Worm (Caenorhabditis elegans): Measurements from ENCODE around the gene pqn-67.
A peak's percentile ranks its signal among the peaks of the same experiment; 100 is the strongest.

The pqn-67 gene

DNA sequence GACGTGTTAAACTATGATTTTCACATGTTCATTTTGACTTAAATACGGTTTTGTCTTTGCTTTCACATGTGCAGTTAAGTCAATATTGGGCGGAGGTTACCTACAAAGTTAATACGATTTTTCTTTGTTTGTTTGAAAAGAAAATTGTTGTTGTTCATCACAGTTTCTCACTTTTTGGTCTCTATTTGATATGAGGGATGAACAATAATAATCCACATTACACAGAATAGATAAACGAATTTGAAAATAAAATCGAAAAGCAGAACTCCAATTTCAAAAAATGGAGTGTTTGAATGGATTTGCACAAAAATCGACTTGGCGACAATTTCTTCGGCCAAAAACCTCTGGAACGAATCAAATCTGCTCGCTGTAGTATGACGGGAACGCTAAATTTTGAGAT is 17.5 kb upstream of the pqn-67 start, which contains the start of gene ttr-29:
ttr-29 (minus strand) TSS at position 101 of the 400 bp plus-strand sequence.
- TF ChIP-seq pax-1 (tag; optimal IDR thresholded peaks at IDR 0.05) (no peak), sox-2 (GFP tag; IDR thresholded peaks at IDR 0.05) (no peak), ceh-45 (GFP tag; IDR thresholded peaks at IDR 0.05) (no peak), C38D4.7 (GFP tag; optimal IDR thresholded peaks at IDR 0.05) (no peak), unc-3 (GFP tag; conservative IDR thresholded peaks at IDR 0.05) (no peak), unc-3 (tag; optimal IDR thresholded peaks at IDR 0.05) (no peak), pag-3 (tag; optimal IDR thresholded peaks at IDR 0.05; ENCODE audit: borderline replicate concordance) (no peak), ceh-34 (tag; optimal IDR thresholded peaks at IDR 0.05) (no peak), hlh-6 (tag; optimal IDR thresholded peaks at IDR 0.05) (no peak), unc-42 (tag; optimal IDR thresholded peaks at IDR 0.05) (no peak), hlh-13 (GFP tag; optimal IDR thresholded peaks at IDR 0.05) (no peak), ref-2 (tag; optimal IDR thresholded peaks at IDR 0.05) (no peak), che-1 (tag; optimal IDR thresholded peaks at IDR 0.05) (no peak), ceh-31 (tag; optimal IDR thresholded peaks at IDR 0.05) (no peak), fax-1 (tag; optimal IDR thresholded peaks at IDR 0.05) (no peak), gmeb-2 (tag; optimal IDR thresholded peaks at IDR 0.05) (no peak), mec-3 (tag; optimal IDR thresholded peaks at IDR 0.05; ENCODE audit: borderline replicate concordance) (no peak), C08G9.2 (tag; optimal IDR thresholded peaks at IDR 0.05) (no peak), sdc-2 (tag; optimal IDR thresholded peaks at IDR 0.05) (no peak)

ce11 chrV:12907436-12907835 is 16.8 kb upstream of the pqn-67 start:
- TF ChIP-seq rnt-1 (tag; optimal IDR thresholded peaks at IDR 0.05) (no peak), fax-1 (tag; optimal IDR thresholded peaks at IDR 0.05) (no peak), ceh-45 (GFP tag; IDR thresholded peaks at IDR 0.05) (no peak), unc-55 (GFP tag; optimal IDR thresholded peaks at IDR 0.05) (peak; percentile 73), eyg-1 (tag; optimal IDR thresholded peaks at IDR 0.05) (no peak)

- TF ChIP-seq ceh-34 (tag; optimal IDR thresholded peaks at IDR 0.05) = peak; percentile 6
- no peak for TF ChIP-seq hlh-30 (tag; optimal IDR thresholded peaks at IDR 0.05; ENCODE audit: insufficient read depth)
Measured at ce11 chrV:12908614-12909013, 15.6 kb upstream of the pqn-67 start.

DNA sequence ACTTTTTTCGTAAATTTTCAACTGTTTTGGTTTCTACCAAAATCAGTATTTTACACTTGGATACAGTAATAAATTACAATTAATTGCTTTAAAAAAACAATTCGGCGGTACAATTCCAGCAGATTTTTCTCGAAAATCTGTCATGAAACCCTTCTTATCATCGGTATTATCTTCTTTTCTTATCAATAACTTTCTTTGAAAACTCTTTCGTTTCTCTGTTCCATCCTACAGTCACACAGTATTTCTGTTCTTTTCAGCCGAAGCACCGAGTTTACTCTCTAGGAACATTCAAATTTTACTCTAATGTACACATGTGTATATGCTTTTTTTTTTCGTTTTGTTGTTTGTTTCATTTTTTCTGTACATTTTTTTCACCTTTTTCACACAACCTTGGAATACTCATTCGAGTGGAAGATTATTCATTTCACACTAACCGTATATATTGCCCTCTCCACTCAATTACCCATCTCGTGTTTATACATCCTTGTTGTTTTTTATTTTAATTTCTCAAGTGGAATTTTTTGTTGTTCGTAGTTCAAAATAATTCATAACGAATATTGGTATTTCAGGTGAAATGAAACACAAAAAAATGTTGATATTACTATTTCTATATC is 14.6 kb upstream of the pqn-67 start, which contains the start of gene nid-1:
nid-1 (plus strand) TSS at position 564 of the 614 bp plus-strand sequence.
- TF ChIP-seq elt-2 (tag; optimal IDR thresholded peaks at IDR 0.05) (peak; percentile 68), fax-1 (tag; optimal IDR thresholded peaks at IDR 0.05) (no peak), rnt-1 (tag; optimal IDR thresholded peaks at IDR 0.05) (no peak), pat-9 (tag; optimal IDR thresholded peaks at IDR 0.05) (no peak)

- TF ChIP-seq F13H6.1 (tag; optimal IDR thresholded peaks at IDR 0.05) (no peak), fkh-10 (GFP tag; optimal IDR thresholded peaks at IDR 0.05) (no peak), hlh-15 (tag; optimal IDR thresholded peaks at IDR 0.05) (no peak), pha-4 (tag; optimal IDR thresholded peaks at IDR 0.05) (no peak), hlh-13 (GFP tag; optimal IDR thresholded peaks at IDR 0.05) (no peak), nhr-11 (tag; optimal IDR thresholded peaks at IDR 0.05) (no peak), pros-1 (tag; optimal IDR thresholded peaks at IDR 0.05) (no peak), ceh-30 (tag; optimal IDR thresholded peaks at IDR 0.05) (no peak), unc-3 (GFP tag; conservative IDR thresholded peaks at IDR 0.05) (no peak), unc-3 (tag; optimal IDR thresholded peaks at IDR 0.05) (no peak), pqm-1 (tag; optimal IDR thresholded peaks at IDR 0.05) (no peak), hlh-8 (tag; optimal IDR thresholded peaks at IDR 0.05) (no peak)
Measured at ce11 chrV:12919705-12920104, 4.5 kb upstream of the pqn-67 start, which contains the start of gene lipl-1. TSS of gene lipl-1 (plus strand) at chrV:12919986.

Measured in whole organism, late embryonic.